Fruit fly (Drosophila melanogaster) whole organism, pupa: ENCODE measurements around the gene CG9300.

Source experiments
- CG14655 ChIP-seq: fragments of 200-800 bp; sonication (Bioruptor generic); optimal IDR thresholded peaks from 3 replicates; lab custom pipeline; 2017; ENCODE audit warnings: mild to moderate bottlenecking, missing biosample characterization, missing genetic modification reagents, missing genetic modification characterization
- CG32121 ChIP-seq: fragments of 200-800 bp; sonication (Bioruptor generic); IDR thresholded peaks from 2 replicates; pipeline ENCODE4 v1.3.6; 2022; ENCODE audit warnings: missing biosample characterization, missing genetic modification characterization
- CG34367 ChIP-seq: fragments of 200-800 bp; sonication (Bioruptor generic); optimal IDR thresholded peaks from 2 replicates; lab custom pipeline; 2018; ENCODE audit warnings: missing biosample characterization, mild to moderate bottlenecking, missing genetic modification characterization
- CG4496 ChIP-seq: fragments of 200-800 bp; sonication (Bioruptor generic); IDR thresholded peaks from 3 replicates; pipeline ENCODE4 v1.3.6; 2022; ENCODE audit warnings: missing biosample characterization, missing genetic modification characterization
- D1 ChIP-seq: fragments of 200-800 bp; sonication (Bioruptor generic); optimal IDR thresholded peaks from 2 replicates; lab custom pipeline; 2018; ENCODE audit warnings: missing biosample characterization, mild to moderate bottlenecking, missing genetic modification characterization, moderate library complexity
- Ets98B ChIP-seq: fragments of 200-800 bp; sonication (Bioruptor generic); IDR thresholded peaks from 2 replicates; pipeline ENCODE4 v1.3.6; 2022; ENCODE audit warnings: missing biosample characterization, missing genetic modification characterization
- Pif1A ChIP-seq: fragments of 200-800 bp; sonication (Bioruptor generic); optimal IDR thresholded peaks from 3 replicates; lab custom pipeline; 2016; ENCODE audit warnings: missing biosample characterization, missing genetic modification characterization
- fd96Ca ChIP-seq: fragments of 200-800 bp; sonication (Bioruptor generic); IDR thresholded peaks from 3 replicates; pipeline ENCODE4 v1.3.6; 2022; ENCODE audit warnings: missing biosample characterization, missing genetic modification characterization

dm6 chr3L:19598369-19599148 is 46.3 kb downstream of the CG9300 start, which contains the start of the genes ash1 and Taf6:
- TF ChIP-seq CG4496 (GFP tag; lab: Robert Waterston, UW) (0 out of 3 replicates have a peak, but pooled peaks have one; percentile 24), Pif1A (GFP tag; lab: Kevin White, UChicago) (no peak), CG14655 (GFP tag; lab: Kevin White, UChicago) (no peak), CG32121 (GFP tag; lab: Robert Waterston, UW) (no peak), fd96Ca (GFP tag; lab: Robert Waterston, UW) (no peak), D1 (no peak), CG34367 (tag; lab: Kevin White, UChicago) (no peak), Ets98B (GFP tag; lab: Robert Waterston, UW) (no peak)
